Fruit fly (Drosophila melanogaster) whole organism, wandering third instar larva: Measurements from ENCODE around the gene COX7AL2.

Source experiments
- CrebA ChIP-seq: fragments of 200-800 bp; sonication (Bioruptor generic); optimal IDR thresholded peaks from 2 replicates; lab custom pipeline; 2016; ENCODE audit warnings: missing biosample characterization, mild to moderate bottlenecking, missing genetic modification characterization, borderline replicate concordance
- Dfd ChIP-seq: fragments of >200 bp; optimal IDR thresholded peaks from 2 replicates; lab custom pipeline; 2017; ENCODE audit warnings: missing biosample characterization, missing genetic modification characterization
- Hr83 ChIP-seq: fragments of 200-300 bp; sonication (Bioruptor generic); optimal IDR thresholded peaks from 2 replicates; lab custom pipeline; 2016; ENCODE audit warnings: missing biosample characterization, mild to moderate bottlenecking, missing genetic modification characterization, moderate library complexity; ENCODE audit not compliant: poor library complexity, severe bottlenecking
- Mio ChIP-seq: sonication (Bioruptor generic); optimal IDR thresholded peaks from 2 replicates; lab custom pipeline; 2016; ENCODE audit warnings: missing biosample characterization, missing genetic modification characterization
- N ChIP-seq: fragments of >200 bp; optimal IDR thresholded peaks from 2 replicates; lab custom pipeline; 2018; ENCODE audit warnings: missing biosample characterization, missing external identifiers, missing genetic modification characterization
- fru ChIP-seq: fragments of 200-800 bp; sonication (Bioruptor generic); optimal IDR thresholded peaks from 3 replicates; lab custom pipeline; 2016; ENCODE audit warnings: missing biosample characterization, mild to moderate bottlenecking, missing genetic modification characterization
- h ChIP-seq: fragments of 200-800 bp; sonication (Bioruptor generic); optimal IDR thresholded peaks from 3 replicates; lab custom pipeline; 2016; ENCODE audit warnings: missing biosample characterization, mild to moderate bottlenecking, missing genetic modification characterization
- pan ChIP-seq: fragments of >200 bp; optimal IDR thresholded peaks from 2 replicates; lab custom pipeline; 2017
- sage ChIP-seq: fragments of 200-800 bp; sonication (Bioruptor generic); optimal IDR thresholded peaks from 2 replicates; lab custom pipeline; 2016; ENCODE audit warnings: missing biosample characterization, mild to moderate bottlenecking, missing genetic modification characterization
- sv ChIP-seq: fragments of 200-800 bp; sonication (Bioruptor generic); optimal IDR thresholded peaks from 3 replicates; lab custom pipeline; 2016; ENCODE audit warnings: missing biosample characterization, missing genetic modification characterization
- woc ChIP-seq: sonication (Bioruptor generic); optimal IDR thresholded peaks from 2 replicates; lab custom pipeline; 2016; ENCODE audit warnings: missing biosample characterization, mild to moderate bottlenecking, missing genetic modification characterization

DNA sequence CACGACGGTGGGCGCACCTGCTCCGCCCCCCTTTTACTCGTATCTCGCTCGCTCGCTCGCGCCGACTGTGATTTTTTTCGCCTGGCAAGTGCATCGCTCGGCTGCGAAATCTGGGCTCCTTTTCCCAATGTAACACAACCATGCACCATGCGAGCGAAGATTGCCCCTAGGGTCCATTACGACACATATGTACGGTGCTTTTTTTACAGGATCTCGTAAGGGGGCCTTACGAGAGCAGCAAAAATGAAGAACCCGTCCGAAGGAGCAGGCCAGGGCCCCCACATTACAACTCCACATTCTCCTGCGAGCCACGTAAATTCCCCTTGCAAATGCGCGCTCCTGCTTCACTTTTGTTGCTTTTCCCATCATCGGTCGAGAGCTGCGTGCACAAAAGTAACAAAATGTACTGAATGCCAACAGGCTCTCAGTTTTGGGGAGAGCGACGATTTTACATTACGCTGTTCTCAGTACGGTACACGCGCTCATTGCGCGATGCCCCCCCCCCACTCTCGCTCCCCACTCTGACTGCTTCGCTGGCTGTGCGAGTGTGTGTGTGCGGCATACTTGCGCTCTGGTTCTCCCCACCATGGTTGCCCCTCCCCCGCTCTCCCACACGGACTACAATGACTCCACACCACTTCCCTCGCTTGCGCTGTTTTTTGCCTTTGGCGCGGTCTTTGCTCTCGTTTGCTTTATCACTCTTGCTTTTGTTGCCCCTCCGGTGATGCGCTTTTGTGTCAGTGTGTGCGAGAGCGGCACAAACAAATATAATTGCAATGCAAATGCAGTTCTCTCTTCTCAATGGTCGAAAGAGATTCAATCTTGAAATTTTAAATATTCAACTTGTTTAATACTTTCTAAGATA is 5.4 kb upstream of the COX7AL2 start:
- TF ChIP-seq sv (no peak), h (GFP tag; lab: Kevin White, UChicago) (peak; percentile 78), Dfd (GFP tag; lab: Kevin White, UChicago) (no peak), N (GFP tag; lab: Kevin White, UChicago) (no peak), woc (GFP tag; lab: Kevin White, UChicago) (no peak), pan (no peak), Mio (GFP tag; lab: Kevin White, UChicago) (no peak), Hr83 (peak; percentile 78), fru (GFP tag; lab: Kevin White, UChicago) (peak; percentile 91), sage (GFP tag; lab: Kevin White, UChicago) (peak; percentile 60), CrebA (peak; percentile 50)
